Worm (Caenorhabditis elegans) whole organism, young adult: ENCODE results near the gene F44E2.8.
A peak's percentile ranks its signal among the peaks of the same experiment; 100 is the strongest.

ENCODE experiments used
- B0035.1 ChIP-seq: sonication (generic microtip); optimal IDR thresholded peaks from 2 replicates; lab custom pipeline; 2016; ENCODE audit warnings: missing genetic modification characterization, mild to moderate bottlenecking, missing compliant biosample characterization, missing genotype, missing genetic modification reagents
- F10E7.11 ChIP-seq: sonication (generic microtip); optimal IDR thresholded peaks from 2 replicates; lab custom pipeline; 2017; ENCODE audit warnings: mild to moderate bottlenecking, missing genetic modification characterization, moderate library complexity, missing compliant biosample characterization
- F55B11.4 ChIP-seq: sonication (generic microtip); optimal IDR thresholded peaks from 2 replicates; lab custom pipeline; 2016; ENCODE audit warnings: missing compliant biosample characterization, missing genetic modification characterization, borderline replicate concordance; ENCODE audit not compliant: insufficient read depth
- F57C9.4 ChIP-seq: sonication (generic microtip); optimal IDR thresholded peaks from 2 replicates; lab custom pipeline; 2017; ENCODE audit warnings: mild to moderate bottlenecking, missing genetic modification characterization, missing compliant biosample characterization
- K12H6.12 ChIP-seq: fragments of 200-800 bp; sonication (Bioruptor generic); optimal IDR thresholded peaks from 2 replicates; lab custom pipeline; 2018; ENCODE audit warnings: mild to moderate bottlenecking, missing genetic modification characterization, missing compliant biosample characterization
- T26A5.8 ChIP-seq: sonication (generic microtip); optimal IDR thresholded peaks from 2 replicates; lab custom pipeline; 2016; ENCODE audit warnings: missing genetic modification characterization, missing compliant biosample characterization
- Y53F4B.3 ChIP-seq: fragments of 200-800 bp; sonication (Bioruptor generic); IDR thresholded peaks from 2 replicates; pipeline ENCODE4 v1.3.6; 2022; ENCODE audit warnings: missing genetic modification reagents, missing genetic modification characterization, missing compliant biosample characterization
- Y56A3A.18 ChIP-seq: fragments of 200-800 bp; sonication (Bioruptor generic); IDR thresholded peaks from 2 replicates; pipeline ENCODE4 v1.3.6; 2022; ENCODE audit warnings: missing genetic modification reagents, missing genetic modification characterization, missing compliant biosample characterization
- Y79H2A.3 ChIP-seq: fragments of 200-800 bp; sonication (Bioruptor generic); conservative IDR thresholded peaks from 2 replicates; pipeline ENCODE4 v1.3.6; 2022; ENCODE audit warnings: missing genetic modification reagents, missing genetic modification characterization, missing compliant biosample characterization
- akir-1 ChIP-seq: fragments of 200-800 bp; sonication (Bioruptor generic); optimal IDR thresholded peaks from 2 replicates; lab custom pipeline; 2018; ENCODE audit warnings: mild to moderate bottlenecking, missing genetic modification characterization, moderate library complexity, missing compliant biosample characterization
- attf-5 ChIP-seq: fragments of 200-800 bp; sonication (Bioruptor generic); optimal IDR thresholded peaks from 2 replicates; lab custom pipeline; 2018; ENCODE audit warnings: mild to moderate bottlenecking, missing genetic modification characterization, missing compliant biosample characterization
- bed-1 ChIP-seq: fragments of 200-800 bp; sonication (Bioruptor generic); IDR thresholded peaks from 2 replicates; pipeline ENCODE4 v1.3.6; 2022; ENCODE audit warnings: missing genetic modification reagents, missing genetic modification characterization, missing compliant biosample characterization
- bed-2 ChIP-seq: fragments of 200-800 bp; sonication (Bioruptor generic); IDR thresholded peaks from 2 replicates; pipeline ENCODE4 v1.3.6; 2022; ENCODE audit warnings: missing genetic modification reagents, missing genetic modification characterization, missing compliant biosample characterization
- ccch-3 ChIP-seq: fragments of 200-800 bp; sonication (Bioruptor generic); optimal IDR thresholded peaks from 2 replicates; lab custom pipeline; 2018; ENCODE audit warnings: mild to moderate bottlenecking, missing genetic modification characterization, missing compliant biosample characterization
- cebp-2 ChIP-seq: fragments of 200-800 bp; sonication (Bioruptor generic); IDR thresholded peaks from 2 replicates; pipeline ENCODE4 v1.3.6; 2022; ENCODE audit warnings: missing genetic modification characterization, missing compliant biosample characterization
- ceh-27 ChIP-seq: fragments of 200-800 bp; sonication (Bioruptor generic); optimal IDR thresholded peaks from 2 replicates; lab custom pipeline; 2018; ENCODE audit warnings: mild to moderate bottlenecking, missing genetic modification characterization, moderate library complexity, missing compliant biosample characterization
- ceh-58 ChIP-seq: fragments of 200-800 bp; sonication (Bioruptor generic); IDR thresholded peaks from 2 replicates; pipeline ENCODE4 v1.3.6; 2022; ENCODE audit warnings: missing genetic modification characterization, missing compliant biosample characterization
- ceh-79 ChIP-seq: sonication (generic microtip); optimal IDR thresholded peaks from 2 replicates; lab custom pipeline; 2017; ENCODE audit warnings: mild to moderate bottlenecking, missing genetic modification characterization, missing compliant biosample characterization
- ceh-91 ChIP-seq: fragments of 200-800 bp; sonication (Bioruptor generic); IDR thresholded peaks from 2 replicates; pipeline ENCODE4 v1.3.6; 2022; ENCODE audit warnings: missing genetic modification reagents, missing genetic modification characterization, missing compliant biosample characterization
- chd-7 ChIP-seq: sonication (generic microtip); optimal IDR thresholded peaks from 2 replicates; lab custom pipeline; 2016; ENCODE audit warnings: mild to moderate bottlenecking, missing genetic modification characterization, moderate library complexity, missing compliant biosample characterization
- dpl-1 ChIP-seq: fragments of 150-350 bp; optimal IDR thresholded peaks from 2 replicates; lab custom pipeline; 2014; ENCODE audit warnings: missing biosample characterization, missing genetic modification reagents, missing genetic modification characterization
- egl-44 ChIP-seq: fragments of 200-800 bp; sonication (Bioruptor generic); IDR thresholded peaks from 2 replicates; pipeline ENCODE4 v1.3.6; 2022; ENCODE audit warnings: missing genetic modification reagents, missing genetic modification characterization, missing compliant biosample characterization
- hrde-1 ChIP-seq: sonication (generic microtip); optimal IDR thresholded peaks from 2 replicates; lab custom pipeline; 2016; ENCODE audit warnings: missing genetic modification characterization, mild to moderate bottlenecking, missing compliant biosample characterization, moderate library complexity, missing genotype, missing genetic modification reagents, borderline replicate concordance
- lin-26 ChIP-seq: fragments of 200-800 bp; sonication (Bioruptor generic); IDR thresholded peaks from 2 replicates; pipeline ENCODE4 v1.3.6; 2022; ENCODE audit warnings: missing genetic modification reagents, missing genetic modification characterization, missing compliant biosample characterization
- lin-54 ChIP-seq: fragments of 200-800 bp; sonication (Bioruptor generic); optimal IDR thresholded peaks from 2 replicates; lab custom pipeline; 2018; ENCODE audit warnings: mild to moderate bottlenecking, missing genetic modification characterization, missing compliant biosample characterization
- lsl-1 ChIP-seq: fragments of 200-800 bp; sonication (Bioruptor generic); optimal IDR thresholded peaks from 2 replicates; lab custom pipeline; 2018; ENCODE audit warnings: mild to moderate bottlenecking, missing genetic modification characterization, moderate library complexity, missing compliant biosample characterization
- lsy-27 ChIP-seq: sonication (generic microtip); optimal IDR thresholded peaks from 2 replicates; lab custom pipeline; 2017; ENCODE audit warnings: missing genetic modification characterization, mild to moderate bottlenecking, missing compliant biosample characterization, antibody characterized with exemption, missing genotype, borderline replicate concordance; ENCODE audit not compliant: insufficient read depth
- madf-10 ChIP-seq: sonication (generic microtip); optimal IDR thresholded peaks from 2 replicates; lab custom pipeline; 2016; ENCODE audit warnings: mild to moderate bottlenecking, missing genetic modification characterization, missing compliant biosample characterization
- madf-3 ChIP-seq: fragments of 200-800 bp; sonication (Bioruptor generic); IDR thresholded peaks from 2 replicates; pipeline ENCODE4 v1.3.6; 2022; ENCODE audit warnings: missing genetic modification reagents, missing genetic modification characterization, missing compliant biosample characterization
- mxl-1 ChIP-seq: sonication (generic microtip); optimal IDR thresholded peaks from 2 replicates; lab custom pipeline; 2016; ENCODE audit warnings: missing genetic modification characterization, missing compliant biosample characterization
- nfya-2 ChIP-seq: fragments of 200-800 bp; sonication (Bioruptor generic); IDR thresholded peaks from 2 replicates; pipeline ENCODE4 v1.3.6; 2022; ENCODE audit warnings: missing genetic modification reagents, missing genetic modification characterization, missing compliant biosample characterization
- nfyb-1 ChIP-seq: fragments of 200-800 bp; sonication (Bioruptor generic); IDR thresholded peaks from 2 replicates; pipeline ENCODE4 v1.3.6; 2022; ENCODE audit warnings: missing genetic modification reagents, missing genetic modification characterization, missing compliant biosample characterization
- nhr-120 ChIP-seq: fragments of 200-800 bp; sonication (Bioruptor generic); IDR thresholded peaks from 2 replicates; pipeline ENCODE4 v1.3.6; 2022; ENCODE audit warnings: missing genetic modification characterization, missing compliant biosample characterization
- nhr-179 ChIP-seq: sonication (generic microtip); optimal IDR thresholded peaks from 2 replicates; lab custom pipeline; 2016; ENCODE audit warnings: mild to moderate bottlenecking, missing genetic modification characterization, missing compliant biosample characterization
- nhr-27 ChIP-seq: fragments of 200-800 bp; sonication (Bioruptor generic); optimal IDR thresholded peaks from 2 replicates; lab custom pipeline; 2018; ENCODE audit warnings: mild to moderate bottlenecking, missing genetic modification characterization, moderate library complexity, missing compliant biosample characterization
- nhr-80 ChIP-seq: sonication (generic microtip); optimal IDR thresholded peaks from 2 replicates; lab custom pipeline; 2016; ENCODE audit warnings: missing genetic modification characterization, missing compliant biosample characterization
- rec-8 ChIP-seq, 2 experiments: sonication (generic microtip); optimal IDR thresholded peaks; 2 replicates each; lab custom pipeline; 2016; ENCODE audit warnings: mild to moderate bottlenecking in 2 of 2, missing genetic modification characterization in 2 of 2, missing genetic modification reagents in 2 of 2, missing genotype in 2 of 2, missing biosample characterization in 1 of 2, missing compliant biosample characterization in 1 of 2, moderate library complexity in 1 of 2
- sea-2 ChIP-seq: fragments of 200-800 bp; sonication (Bioruptor generic); IDR thresholded peaks from 2 replicates; pipeline ENCODE4 v1.3.6; 2022; ENCODE audit warnings: missing genetic modification characterization, missing compliant biosample characterization
- snpc-3.4 ChIP-seq: sonication (generic microtip); optimal IDR thresholded peaks from 2 replicates; lab custom pipeline; 2017; ENCODE audit warnings: missing genetic modification characterization, mild to moderate bottlenecking, missing compliant biosample characterization, antibody characterized with exemption, moderate library complexity, missing genotype, missing genetic modification reagents
- somi-1 ChIP-seq: fragments of 200-800 bp; sonication (Bioruptor generic); optimal IDR thresholded peaks from 2 replicates; lab custom pipeline; 2018; ENCODE audit warnings: mild to moderate bottlenecking, missing genetic modification characterization, missing compliant biosample characterization
- tbp1 ChIP-seq: fragments of 200-800 bp; sonication (Bioruptor generic); optimal IDR thresholded peaks from 2 replicates; lab custom pipeline; 2018; ENCODE audit warnings: mild to moderate bottlenecking, missing genetic modification characterization, missing compliant biosample characterization
- unc-130 ChIP-seq: sonication (generic microtip); optimal IDR thresholded peaks from 2 replicates; lab custom pipeline; 2016; ENCODE audit warnings: missing genetic modification reagents, missing genetic modification characterization, missing compliant biosample characterization
- xnd-1 ChIP-seq: sonication (generic microtip); optimal IDR thresholded peaks from 2 replicates; lab custom pipeline; 2016; ENCODE audit warnings: missing genotype, missing genetic modification reagents, missing genetic modification characterization, missing compliant biosample characterization
- zim-3 ChIP-seq: sonication (generic microtip); optimal IDR thresholded peaks from 2 replicates; lab custom pipeline; 2017; ENCODE audit warnings: mild to moderate bottlenecking, missing genetic modification characterization, moderate library complexity, missing compliant biosample characterization
- ztf-25 ChIP-seq: fragments of 200-800 bp; sonication (Bioruptor generic); IDR thresholded peaks from 2 replicates; pipeline ENCODE4 v1.3.6; 2022; ENCODE audit warnings: missing genetic modification reagents, missing genetic modification characterization, missing compliant biosample characterization
- ztf-3 ChIP-seq: fragments of 200-800 bp; sonication (Bioruptor generic); optimal IDR thresholded peaks from 2 replicates; lab custom pipeline; 2018; ENCODE audit warnings: mild to moderate bottlenecking, missing genetic modification characterization, missing compliant biosample characterization

The F44E2.8 gene

DNA sequence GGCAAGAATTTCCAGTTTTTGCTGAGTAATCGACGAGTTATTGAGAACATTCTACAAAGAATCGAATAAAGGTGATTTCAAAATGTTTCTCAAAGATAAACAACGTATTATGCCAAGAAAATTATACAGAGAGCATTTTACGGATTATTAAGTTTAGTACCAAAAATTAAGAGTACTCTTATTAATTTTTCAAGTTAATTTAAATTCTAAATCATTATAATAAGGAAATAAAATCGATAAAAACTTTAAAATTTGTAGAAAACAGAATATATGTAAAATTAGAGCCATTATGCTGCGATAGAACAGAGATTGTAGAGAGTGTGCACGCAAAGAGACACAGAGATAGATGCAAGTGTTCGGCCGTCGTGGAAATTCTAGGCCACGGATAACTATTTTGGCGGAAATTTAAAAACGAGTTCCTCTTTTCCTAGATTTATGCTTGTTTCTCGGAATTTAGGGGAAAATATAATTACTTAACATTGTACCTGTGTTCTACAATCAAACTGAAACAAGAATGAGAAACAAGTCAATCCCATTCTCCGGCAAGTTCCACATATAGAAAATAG is 888 bp upstream of the F44E2.8 start, which contains the start of gene F44E2.9 (continued):
- TF ChIP-seq F55B11.4 (tag; lab: Kevin White, UChicago) (no peak), sea-2 (GFP tag; lab: Robert Waterston, UW) (no peak), cebp-2 (GFP tag; lab: Robert Waterston, UW) (no peak), lsl-1 (GFP tag; lab: Kevin White, UChicago) (peak; percentile 59), unc-130 (peak; percentile 74), nhr-27 (tag; lab: Kevin White, UChicago) (no peak), Y56A3A.18 (GFP tag; lab: Robert Waterston, UW) (no peak), ztf-25 (no peak), nfyb-1 (GFP tag; lab: Robert Waterston, UW) (no peak), F57C9.4 (tag; lab: Kevin White, UChicago) (no peak), B0035.1 (tag; lab: Kevin White, UChicago) (no peak), dpl-1 (GFP tag; lab: Kevin White, UChicago) (peak; percentile 79), ceh-91 (peak; percentile 41; the same call in 1 of the 2 replicates), tbp1 (peak; percentile 35), lin-26 (no peak), Y53F4B.3 (GFP tag; lab: Robert Waterston, UW) (no peak), nhr-80 (peak; percentile 10), lsy-27 (tag; lab: Kevin White, UChicago) (no peak), xnd-1 (tag; lab: Kevin White, UChicago) (peak; percentile 34), attf-5 (GFP tag; lab: Kevin White, UChicago) (peak; percentile 55), nhr-120 (GFP tag; lab: Robert Waterston, UW) (no peak), somi-1 (GFP tag; lab: Kevin White, UChicago) (no peak), rec-8 (tag; optimal IDR thresholded peaks at IDR 0.05; lab: Kevin White, UChicago) (no peak), madf-3 (GFP tag; lab: Robert Waterston, UW) (0 out of 2 replicates have a peak, but pooled peaks have one; percentile 11), nhr-179 (no peak), snpc-3.4 (tag; lab: Kevin White, UChicago) (no peak), K12H6.12 (tag; lab: Kevin White, UChicago) (peak; percentile 41), Y79H2A.3 (GFP tag; lab: Robert Waterston, UW) (no peak), ceh-58 (GFP tag; lab: Robert Waterston, UW) (no peak), ceh-27 (peak; percentile 68), T26A5.8 (tag; lab: Kevin White, UChicago) (no peak), hrde-1 (tag; lab: Kevin White, UChicago) (no peak), F10E7.11 (no peak), chd-7 (tag; lab: Kevin White, UChicago) (no peak), egl-44 (GFP tag; lab: Robert Waterston, UW) (no peak), bed-2 (GFP tag; lab: Robert Waterston, UW) (no peak), nfya-2 (GFP tag; lab: Robert Waterston, UW) (no peak), mxl-1 (tag; lab: Kevin White, UChicago) (no peak), ceh-79 (no peak), bed-1 (GFP tag; lab: Robert Waterston, UW) (no peak), ztf-3 (GFP tag; lab: Kevin White, UChicago) (no peak), zim-3 (tag; lab: Kevin White, UChicago) (no peak), ccch-3 (GFP tag; lab: Kevin White, UChicago) (no peak), akir-1 (GFP tag; lab: Kevin White, UChicago) (no peak), madf-10 (peak; percentile 17), lin-54 (GFP tag; lab: Kevin White, UChicago) (peak; percentile 93)
- TF ChIP-seq, all 124 proteins: peak for 32
